Fruit fly (Drosophila melanogaster): ENCODE data around the gene chas.

chas gene

DNA sequence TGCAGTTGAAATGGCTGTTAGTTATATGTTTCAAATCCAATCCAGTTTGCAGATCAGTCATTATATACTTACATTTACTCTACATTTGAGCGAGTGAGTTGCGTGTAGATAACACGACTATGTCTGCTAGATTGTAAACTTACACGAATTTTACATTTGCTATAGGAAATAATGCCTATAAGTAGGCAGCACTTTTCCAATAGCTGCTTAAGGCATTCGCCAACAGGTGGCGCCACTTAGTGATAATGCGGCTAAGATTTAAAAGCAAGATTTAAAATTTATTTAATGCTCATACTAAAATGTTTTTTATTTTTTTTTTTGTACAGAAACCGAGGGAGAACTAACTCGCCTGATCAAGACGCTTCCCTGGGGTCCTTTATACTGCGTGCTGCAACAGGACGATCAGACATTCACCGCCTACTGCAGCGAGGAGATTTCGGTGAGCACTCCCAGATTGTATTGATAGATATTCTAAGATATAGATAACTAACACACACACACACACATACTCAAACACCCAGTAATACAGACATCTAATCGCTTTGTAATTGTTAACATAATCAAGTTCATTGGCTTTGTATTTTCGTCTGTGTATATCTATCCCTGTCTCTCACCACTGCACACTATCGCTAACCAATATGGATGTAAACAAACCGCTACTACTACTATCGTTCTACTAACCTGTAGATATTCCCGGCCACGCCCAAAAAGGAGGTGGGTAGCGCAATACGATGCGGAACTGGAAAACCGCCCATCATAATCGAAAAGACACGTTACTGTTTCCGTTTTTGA is 21.9 kb upstream of the chas start (continued):
- TF ChIP-seq ci (GFP tag; IDR thresholded peaks at IDR 0.05) (no peak), Rfx (GFP tag; IDR thresholded peaks at IDR 0.05) (peak; percentile 53), CG4707 (GFP tag; optimal IDR thresholded peaks at IDR 0.05) (no peak), Vsx1 (GFP tag; optimal IDR thresholded peaks at IDR 0.05) (no peak), CG3065 (GFP tag; optimal IDR thresholded peaks at IDR 0.05) (no peak), klu (GFP tag; IDR thresholded peaks at IDR 0.05) (no peak), CG12659 (GFP tag; optimal IDR thresholded peaks at IDR 0.05) (peak; percentile 7), chn (GFP tag; optimal IDR thresholded peaks at IDR 0.05) (no peak), row (GFP tag; IDR thresholded peaks at IDR 0.05) (0 out of 3 replicates have a peak, but pooled peaks have one; percentile 6), Meics (GFP tag; optimal IDR thresholded peaks at IDR 0.05) (no peak), CG34224 (GFP tag; IDR thresholded peaks at IDR 0.05; ENCODE audit: partially characterized antibody) (no peak), chif (GFP tag; optimal IDR thresholded peaks at IDR 0.05) (peak in 1 of 2 experiments; percentile 1), gsb (GFP tag; IDR thresholded peaks at IDR 0.05) (no peak), NC2β (GFP tag; optimal IDR thresholded peaks at IDR 0.05) (no peak), hb (GFP tag; IDR thresholded peaks at IDR 0.05; ENCODE audit: partially characterized antibody) (no peak), Hr3 (GFP tag; optimal IDR thresholded peaks at IDR 0.05) (no peak), PHDP (tag; optimal IDR thresholded peaks at IDR 0.05) (peak; percentile 5), h (optimal IDR thresholded peaks at IDR 0.05) (no peak), Ets65A (GFP tag) (peak; percentile 93), CG17328 (GFP tag; IDR thresholded peaks at IDR 0.05) (no peak), amos (GFP tag; IDR thresholded peaks at IDR 0.05; ENCODE audit: partially characterized antibody) (peak; percentile 77), CG7786 (GFP tag; optimal IDR thresholded peaks at IDR 0.05) (no peak), CG9797 (GFP tag; optimal IDR thresholded peaks at IDR 0.05) (no peak), CG18262 (tag; optimal IDR thresholded peaks at IDR 0.05) (no peak), Med (GFP tag) (peak; percentile 80), trem (tag; optimal IDR thresholded peaks at IDR 0.05) (no peak), pita (GFP tag; optimal IDR thresholded peaks at IDR 0.05) (peak; percentile 21), knrl (GFP tag; IDR thresholded peaks at IDR 0.05; ENCODE audit: partially characterized antibody) (peak; percentile 54; the same call in 2 of the 3 replicates), CG12155 (GFP tag; optimal IDR thresholded peaks at IDR 0.05) (no peak), CG12769 (tag; optimal IDR thresholded peaks at IDR 0.05) (no peak), CG8290 (GFP tag; optimal IDR thresholded peaks at IDR 0.05) (peak; percentile 34), CG8290 (tag; optimal IDR thresholded peaks at IDR 0.05) (peak in 1 of 2 experiments; percentile 51), CG17186 (GFP tag; optimal IDR thresholded peaks at IDR 0.05) (no peak), Xbp1 (GFP tag; optimal IDR thresholded peaks at IDR 0.05) (no peak), nmo (GFP tag; optimal IDR thresholded peaks at IDR 0.05) (peak; percentile 0), Hmx (GFP tag; optimal IDR thresholded peaks at IDR 0.05) (no peak), HmgZ (tag; optimal IDR thresholded peaks at IDR 0.05) (peak; percentile 25), CG6791 (GFP tag; IDR thresholded peaks at IDR 0.05; ENCODE audit: partially characterized antibody) (peak; percentile 62; the same call in 2 of the 3 replicates), Nf-YB (GFP tag; optimal IDR thresholded peaks at IDR 0.05) (peak; percentile 89), CG7963 (GFP tag; IDR thresholded peaks at IDR 0.05; ENCODE audit: partially characterized antibody) (peak; percentile 56; the same call in 1 of the 3 replicates), CG18619 (GFP tag; optimal IDR thresholded peaks at IDR 0.05) (no peak), Sry-β (GFP tag; optimal IDR thresholded peaks at IDR 0.05) (no peak), Side (GFP tag; optimal IDR thresholded peaks at IDR 0.05) (peak; percentile 3), inv (GFP tag; IDR thresholded peaks at IDR 0.05; ENCODE audit: partially characterized antibody) (peak; percentile 37; the same call in 1 of the 2 replicates), bab2 (GFP tag; optimal IDR thresholded peaks at IDR 0.05) (no peak), mam (GFP tag; optimal IDR thresholded peaks at IDR 0.05) (no peak), fd96Cb (tag; optimal IDR thresholded peaks at IDR 0.05) (no peak), so (GFP tag; IDR thresholded peaks at IDR 0.05) (no peak), usp (GFP tag; optimal IDR thresholded peaks at IDR 0.05) (no peak), sens-2 (GFP tag; IDR thresholded peaks at IDR 0.05) (no peak)

Data from whole organism, embryonic.